Fruit fly (Drosophila melanogaster) whole organism, embryonic: Measurements from ENCODE around the gene CG4293.

Source experiments
- Ada2b ChIP-seq: fragments of 200-800 bp; sonication (Bioruptor generic); IDR thresholded peaks from 2 replicates; pipeline ENCODE4 v1.3.6; 2022; ENCODE audit warnings: missing biosample characterization, missing genetic modification characterization
- B-H2 ChIP-seq: fragments of 200-800 bp; sonication (Bioruptor generic); optimal IDR thresholded peaks from 2 replicates; lab custom pipeline; 2018; ENCODE audit warnings: missing biosample characterization, mild to moderate bottlenecking, missing genetic modification characterization
- Bdp1 ChIP-seq: fragments of 200-800 bp; sonication (Bioruptor generic); optimal IDR thresholded peaks from 3 replicates; lab custom pipeline; 2016; ENCODE audit warnings: missing biosample characterization, missing genetic modification characterization
- CG10543 ChIP-seq: fragments of 200-800 bp; sonication (Bioruptor generic); optimal IDR thresholded peaks from 3 replicates; lab custom pipeline; 2017; ENCODE audit warnings: missing biosample characterization, mild to moderate bottlenecking, missing genetic modification characterization, moderate library complexity
- CG11723 ChIP-seq: fragments of 200-800 bp; sonication (Bioruptor generic); optimal IDR thresholded peaks from 2 replicates; lab custom pipeline; 2017; ENCODE audit warnings: missing biosample characterization, mild to moderate bottlenecking, missing genetic modification characterization
- CG17328 ChIP-seq: fragments of 200-800 bp; sonication (Bioruptor generic); IDR thresholded peaks from 2 replicates; pipeline ENCODE4 v1.3.6; 2022; ENCODE audit warnings: missing biosample characterization, missing genetic modification characterization
- CG17385 ChIP-seq: fragments of 200-800 bp; sonication (Bioruptor generic); optimal IDR thresholded peaks from 3 replicates; lab custom pipeline; 2018; ENCODE audit warnings: missing biosample characterization, mild to moderate bottlenecking, missing genetic modification characterization
- CG17612 ChIP-seq: fragments of 200-800 bp; sonication (Bioruptor generic); IDR thresholded peaks from 2 replicates; pipeline ENCODE4 v1.3.6; 2022; ENCODE audit warnings: missing biosample characterization, missing genetic modification characterization
- CG2202 ChIP-seq: fragments of 200-800 bp; sonication (Bioruptor generic); optimal IDR thresholded peaks from 2 replicates; lab custom pipeline; 2018; ENCODE audit warnings: missing biosample characterization, mild to moderate bottlenecking, missing genetic modification characterization
- CG30403 ChIP-seq: fragments of 200-800 bp; sonication (Bioruptor generic); optimal IDR thresholded peaks from 3 replicates; lab custom pipeline; 2016; ENCODE audit warnings: missing biosample characterization, missing genetic modification characterization
- CG31224 ChIP-seq: fragments of 200-800 bp; sonication (Bioruptor generic); IDR thresholded peaks from 2 replicates; pipeline ENCODE4 v1.3.6; 2022; ENCODE audit warnings: missing biosample characterization, missing genetic modification characterization
- CG3281 ChIP-seq: fragments of 200-800 bp; sonication (Bioruptor generic); optimal IDR thresholded peaks from 3 replicates; lab custom pipeline; 2017; ENCODE audit warnings: missing biosample characterization, mild to moderate bottlenecking, missing genetic modification characterization
- CG33557 ChIP-seq: fragments of 200-800 bp; sonication (Bioruptor generic); optimal IDR thresholded peaks from 2 replicates; lab custom pipeline; 2019; ENCODE audit warnings: missing biosample characterization, mild to moderate bottlenecking, missing genetic modification characterization, moderate library complexity
- CG3407 ChIP-seq: fragments of 200-800 bp; sonication (Bioruptor generic); optimal IDR thresholded peaks from 2 replicates; lab custom pipeline; 2018; ENCODE audit warnings: missing biosample characterization, mild to moderate bottlenecking, missing genetic modification characterization
- CG42726 ChIP-seq: fragments of 200-800 bp; sonication (Bioruptor generic); IDR thresholded peaks from 2 replicates; pipeline ENCODE4 v1.3.6; 2022; ENCODE audit warnings: missing biosample characterization, missing genetic modification characterization; ENCODE audit not compliant: partially characterized antibody
- CG5180 ChIP-seq: fragments of 200-800 bp; sonication (Bioruptor generic); optimal IDR thresholded peaks from 3 replicates; lab custom pipeline; 2017; ENCODE audit warnings: missing biosample characterization, missing genetic modification characterization, mild to moderate bottlenecking, moderate library complexity, missing genetic modification reagents
- CG6175 ChIP-seq: fragments of 200-800 bp; sonication (Bioruptor generic); IDR thresholded peaks from 3 replicates; pipeline ENCODE4 v1.3.6; 2022; ENCODE audit warnings: missing biosample characterization, missing genetic modification characterization
- CG6813 ChIP-seq: fragments of 200-800 bp; sonication (Bioruptor generic); optimal IDR thresholded peaks from 2 replicates; lab custom pipeline; 2017; ENCODE audit warnings: missing biosample characterization, missing genetic modification characterization, mild to moderate bottlenecking, moderate library complexity, missing genetic modification reagents
- CG9727 ChIP-seq: fragments of 200-800 bp; sonication (Bioruptor generic); optimal IDR thresholded peaks from 3 replicates; lab custom pipeline; 2017; ENCODE audit warnings: missing biosample characterization, mild to moderate bottlenecking, missing genetic modification characterization
- Doc2 ChIP-seq: fragments of 200-800 bp; sonication (Bioruptor generic); IDR thresholded peaks from 2 replicates; pipeline ENCODE4 v1.3.6; 2022; ENCODE audit warnings: missing biosample characterization, missing genetic modification characterization
- Drgx ChIP-seq: fragments of 200-800 bp; sonication (Bioruptor generic); IDR thresholded peaks from 2 replicates; pipeline ENCODE4 v1.3.6; 2022; ENCODE audit warnings: missing biosample characterization, missing genetic modification characterization
- Fer2 ChIP-seq: fragments of 200-800 bp; sonication (Bioruptor generic); optimal IDR thresholded peaks from 2 replicates; lab custom pipeline; 2018; ENCODE audit warnings: missing biosample characterization, mild to moderate bottlenecking, missing genetic modification characterization, moderate library complexity
- HHEX ChIP-seq: fragments of 200-800 bp; sonication (Bioruptor generic); optimal IDR thresholded peaks from 3 replicates; lab custom pipeline; 2017; ENCODE audit warnings: missing biosample characterization, mild to moderate bottlenecking, missing genetic modification characterization, missing genetic modification reagents
- Hr78 ChIP-seq, 2 experiments: fragments of 200-800 bp in 1 of 2; fragments of >200 bp in 1 of 2; sonication (Bioruptor generic) in 1 of 2; optimal IDR thresholded peaks; 2 replicates each; lab custom pipeline; 2017 to 2019; ENCODE audit warnings: missing biosample characterization in 2 of 2, missing genetic modification characterization in 2 of 2, mild to moderate bottlenecking in 1 of 2, moderate library complexity in 1 of 2
- Max ChIP-seq: fragments of 200-800 bp; sonication (Bioruptor generic); optimal IDR thresholded peaks from 2 replicates; lab custom pipeline; 2016; ENCODE audit warnings: missing biosample characterization, mild to moderate bottlenecking, missing genetic modification characterization
- NK7.1 ChIP-seq: fragments of 200-800 bp; sonication (Bioruptor generic); optimal IDR thresholded peaks from 3 replicates; lab custom pipeline; 2016; ENCODE audit warnings: missing biosample characterization, missing genetic modification characterization
- Nf-YA ChIP-seq: fragments of 200-800 bp; sonication (Bioruptor generic); IDR thresholded peaks from 2 replicates; pipeline ENCODE4 v1.3.6; 2022; ENCODE audit warnings: missing biosample characterization, missing genetic modification characterization
- Sox102F ChIP-seq: fragments of 200-800 bp; sonication (Bioruptor generic); optimal IDR thresholded peaks from 2 replicates; lab custom pipeline; 2018; ENCODE audit warnings: missing biosample characterization, mild to moderate bottlenecking, missing genetic modification characterization, moderate library complexity
- bsh ChIP-seq, 2 experiments: fragments of 200-800 bp; sonication (Bioruptor generic); optimal IDR thresholded peaks; 2 replicates each; lab custom pipeline; 2017 to 2018; ENCODE audit warnings: mild to moderate bottlenecking in 2 of 2, missing biosample characterization in 2 of 2, missing genetic modification characterization in 2 of 2, moderate library complexity in 1 of 2
- caup ChIP-seq: fragments of 200-800 bp; sonication (Bioruptor generic); optimal IDR thresholded peaks from 3 replicates; lab custom pipeline; 2017; ENCODE audit warnings: missing biosample characterization, mild to moderate bottlenecking, missing genetic modification characterization, moderate library complexity; ENCODE audit not compliant: severe bottlenecking
- cg ChIP-seq: fragments of 200-800 bp; sonication (Bioruptor generic); optimal IDR thresholded peaks from 3 replicates; lab custom pipeline; 2019; ENCODE audit warnings: missing biosample characterization, mild to moderate bottlenecking, missing genetic modification characterization, moderate library complexity
- ci ChIP-seq: fragments of 200-800 bp; sonication (Bioruptor generic); IDR thresholded peaks from 3 replicates; pipeline ENCODE4 v1.3.6; 2022; ENCODE audit warnings: missing biosample characterization, missing genetic modification characterization
- crol ChIP-seq: fragments of 200-800 bp; sonication (Bioruptor generic); IDR thresholded peaks from 2 replicates; pipeline ENCODE4 v1.3.6; 2022; ENCODE audit warnings: missing biosample characterization, missing genetic modification characterization
- crp ChIP-seq, 2 experiments: fragments of 200-800 bp; sonication (Bioruptor generic); optimal IDR thresholded peaks; 2 replicates in 1 of 2; 3 replicates in 1 of 2; lab custom pipeline; 2017; ENCODE audit warnings: missing biosample characterization in 2 of 2, missing genetic modification characterization in 2 of 2, mild to moderate bottlenecking in 1 of 2, moderate library complexity in 1 of 2
- ems ChIP-seq: fragments of 200-800 bp; sonication (Bioruptor generic); optimal IDR thresholded peaks from 3 replicates; lab custom pipeline; 2016; ENCODE audit warnings: missing biosample characterization, missing genetic modification characterization
- eve ChIP-seq, 2 experiments: fragments of >200 bp; optimal IDR thresholded peaks; 2 replicates each; lab custom pipeline; 2017; ENCODE audit warnings: missing biosample characterization in 2 of 2, missing genetic modification characterization in 2 of 2
- fru ChIP-seq: fragments of >200 bp; optimal IDR thresholded peaks from 2 replicates; lab custom pipeline; 2017
- fu2 ChIP-seq: fragments of 200-800 bp; sonication (Bioruptor generic); optimal IDR thresholded peaks from 2 replicates; lab custom pipeline; 2016; ENCODE audit warnings: missing biosample characterization, missing genetic modification characterization
- grau ChIP-seq: fragments of 200-800 bp; optimal IDR thresholded peaks from 3 replicates; lab custom pipeline; 2019; ENCODE audit warnings: missing biosample characterization, mild to moderate bottlenecking, missing genetic modification characterization, moderate library complexity
- grn ChIP-seq: fragments of 200-800 bp; sonication (Bioruptor generic); optimal IDR thresholded peaks from 3 replicates; lab custom pipeline; 2017; ENCODE audit warnings: missing biosample characterization, missing genetic modification characterization
- hth ChIP-seq: fragments of >200 bp; optimal IDR thresholded peaks from 2 replicates; lab custom pipeline; 2017; ENCODE audit warnings: inconsistent platforms
- maf-S ChIP-seq: fragments of 200-800 bp; sonication (Bioruptor generic); optimal IDR thresholded peaks from 2 replicates; lab custom pipeline; 2016; ENCODE audit warnings: missing biosample characterization, missing genetic modification characterization
- onecut ChIP-seq: fragments of 200-800 bp; sonication (Bioruptor generic); IDR thresholded peaks from 2 replicates; pipeline ENCODE4 v1.3.6; 2022; ENCODE audit warnings: missing biosample characterization, missing genetic modification characterization
- pb ChIP-seq: fragments of 200-800 bp; sonication (Bioruptor generic); optimal IDR thresholded peaks from 3 replicates; lab custom pipeline; 2016; ENCODE audit warnings: missing biosample characterization, missing genetic modification characterization
- pita ChIP-seq: fragments of 200-800 bp; sonication (Bioruptor generic); optimal IDR thresholded peaks from 2 replicates; lab custom pipeline; 2017; ENCODE audit warnings: missing biosample characterization, mild to moderate bottlenecking, missing genetic modification characterization
- sim ChIP-seq: fragments of 200-800 bp; sonication (Bioruptor generic); IDR thresholded peaks from 2 replicates; pipeline ENCODE4 v1.3.6; 2022; ENCODE audit warnings: missing biosample characterization, missing genetic modification characterization
- so ChIP-seq: fragments of 200-800 bp; sonication (Bioruptor generic); IDR thresholded peaks from 3 replicates; pipeline ENCODE4 v1.3.6; 2022; ENCODE audit warnings: missing biosample characterization, missing genetic modification characterization
- twi ChIP-seq: fragments of 200-800 bp; optimal IDR thresholded peaks from 2 replicates; lab custom pipeline; 2019; ENCODE audit warnings: missing biosample characterization, mild to moderate bottlenecking, missing genetic modification characterization, moderate library complexity
- wek ChIP-seq: fragments of 200-800 bp; sonication (Bioruptor generic); optimal IDR thresholded peaks from 3 replicates; lab custom pipeline; 2018; ENCODE audit warnings: missing biosample characterization, mild to moderate bottlenecking, missing genetic modification characterization, moderate library complexity

The CG4293 gene

DNA sequence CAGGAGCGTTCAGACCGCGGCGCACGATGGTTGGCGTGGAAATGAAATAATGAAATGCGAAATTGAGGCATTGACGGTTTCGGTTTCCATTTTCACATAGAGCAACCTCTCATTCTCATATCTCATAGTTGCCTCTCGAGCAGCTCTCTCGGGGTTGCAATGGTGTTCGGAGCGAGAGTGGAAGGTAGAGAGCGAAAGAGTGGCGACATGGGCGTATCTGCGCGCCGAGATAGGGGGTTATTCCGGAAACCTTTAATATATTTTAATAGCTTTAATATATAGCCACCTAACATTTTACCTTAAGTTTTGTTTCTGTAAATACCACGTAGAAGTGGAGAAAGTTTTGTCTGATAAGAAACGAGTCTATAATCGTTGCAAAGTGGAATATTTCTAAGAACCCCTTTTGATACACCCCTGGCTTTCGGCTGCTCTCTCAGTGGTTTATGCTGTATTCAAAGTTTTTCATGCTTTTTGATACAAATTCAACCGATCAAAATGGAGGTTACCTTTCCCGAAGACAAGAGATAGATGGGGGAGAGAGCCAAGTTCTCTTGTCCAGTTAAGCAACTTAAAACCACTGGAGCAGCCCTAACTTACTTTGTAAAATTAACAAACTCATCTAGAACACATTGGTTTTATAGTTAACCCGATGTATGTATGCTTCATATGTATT lies 6.8 kb downstream of the CG4293 start, which contains the start of gene elav (continued):
- TF ChIP-seq cg (GFP tag; lab: Kevin White, UChicago) (peak; percentile 33), Bdp1 (peak; percentile 92), fu2 (GFP tag; lab: Kevin White, UChicago) (peak; percentile 95), twi (peak; percentile 97), pita (GFP tag; lab: Kevin White, UChicago) (no peak), so (GFP tag; lab: Robert Waterston, UW) (peak; percentile 98), wek (GFP tag; lab: Kevin White, UChicago) (peak; percentile 89), CG31224 (GFP tag; lab: Robert Waterston, UW) (peak; percentile 95), CG9727 (GFP tag; lab: Kevin White, UChicago) (peak; percentile 99), maf-S (peak; percentile 96), CG11723 (peak; percentile 98), CG2202 (tag; lab: Kevin White, UChicago) (peak; percentile 99), CG6175 (GFP tag; lab: Robert Waterston, UW) (peak; percentile 95), ci (GFP tag; lab: Robert Waterston, UW) (peak; percentile 98), pb (peak; percentile 85), Fer2 (peak; percentile 98), bsh (GFP tag; optimal IDR thresholded peaks at IDR 0.05; lab: Kevin White, UChicago) (peak; percentile 95 to 99), CG5180 (GFP tag; lab: Kevin White, UChicago) (peak; percentile 93), grau (tag; lab: Kevin White, UChicago) (peak; percentile 98), CG17612 (peak; percentile 95), caup (GFP tag; lab: Kevin White, UChicago) (peak; percentile 99), ems (GFP tag; lab: Kevin White, UChicago) (peak; percentile 97), CG3281 (GFP tag; lab: Kevin White, UChicago) (peak; percentile 99), sim (GFP tag; lab: Robert Waterston, UW) (peak; percentile 94), B-H2 (GFP tag; lab: Kevin White, UChicago) (peak; percentile 99), Hr78 (GFP tag; optimal IDR thresholded peaks at IDR 0.05; lab: Kevin White, UChicago) (peak in 1 of 2 experiments; percentile 94), CG17385 (peak; percentile 98), hth (lab: Kevin White, UChicago) (no peak), Doc2 (GFP tag; lab: Robert Waterston, UW) (peak; percentile 93), Nf-YA (GFP tag; lab: Robert Waterston, UW) (peak; percentile 95), CG30403 (GFP tag; lab: Kevin White, UChicago) (peak; percentile 99), CG6813 (GFP tag; lab: Kevin White, UChicago) (peak; percentile 99), crp (GFP tag; optimal IDR thresholded peaks at IDR 0.05; lab: Kevin White, UChicago) (peak in 1 of 2 experiments; percentile 71), grn (GFP tag; lab: Kevin White, UChicago) (peak; percentile 84), crol (GFP tag; lab: Robert Waterston, UW) (peak; percentile 78), onecut (GFP tag; lab: Robert Waterston, UW) (peak; percentile 97), HHEX (GFP tag; lab: Kevin White, UChicago) (peak; percentile 99), CG17328 (GFP tag; lab: Robert Waterston, UW) (peak; percentile 98), Ada2b (GFP tag; lab: Robert Waterston, UW) (peak; percentile 98), CG42726 (GFP tag; lab: Robert Waterston, UW) (no peak), Sox102F (peak; percentile 98), Max (GFP tag; lab: Kevin White, UChicago) (peak; percentile 97), fru (peak; percentile 37), CG33557 (GFP tag; lab: Kevin White, UChicago) (peak; percentile 99), NK7.1 (GFP tag; lab: Kevin White, UChicago) (peak; percentile 94), Drgx (peak; percentile 99), CG10543 (GFP tag; lab: Kevin White, UChicago) (peak; percentile 100), CG3407 (GFP tag; lab: Kevin White, UChicago) (peak; percentile 96), eve (GFP tag; optimal IDR thresholded peaks at IDR 0.05; lab: Kevin White, UChicago) (peak in 1 of 2 experiments; percentile 80)
